Worm (Caenorhabditis elegans) whole organism, mixed stage, embryonic: ENCODE data around the gene B0393.9.

Experiments
- M03D4.4 ChIP-seq: sonication (generic microtip); optimal IDR thresholded peaks from 2 replicates; lab custom pipeline; 2017; ENCODE audit warnings: mild to moderate bottlenecking, missing genetic modification characterization, missing compliant biosample characterization
- blmp-1 ChIP-seq: fragments of 150-350 bp; optimal IDR thresholded peaks from 2 replicates; lab custom pipeline; 2014; ENCODE audit warnings: missing biosample characterization, missing genetic modification characterization
- elt-3 ChIP-seq: fragments of 150-350 bp; optimal IDR thresholded peaks from 2 replicates; lab custom pipeline; 2014; ENCODE audit warnings: missing biosample characterization, missing genetic modification characterization
- hlh-1 ChIP-seq: fragments of 150-350 bp; optimal IDR thresholded peaks from 2 replicates; lab custom pipeline; 2014; ENCODE audit warnings: missing biosample characterization, missing genetic modification reagents, missing genetic modification characterization
- lin-13 ChIP-seq: fragments of 150-350 bp; optimal IDR thresholded peaks from 2 replicates; lab custom pipeline; 2014; ENCODE audit warnings: missing biosample characterization, missing genetic modification characterization
- lsy-2 ChIP-seq: fragments of 150-350 bp; optimal IDR thresholded peaks from 2 replicates; lab custom pipeline; 2014; ENCODE audit warnings: missing biosample characterization, missing genetic modification characterization
- mep-1 ChIP-seq: fragments of 150-350 bp; optimal IDR thresholded peaks from 2 replicates; lab custom pipeline; 2017; ENCODE audit warnings: missing biosample characterization, missing genetic modification reagents, missing genetic modification characterization, inconsistent platforms
- nhr-237 ChIP-seq: fragments of 150-350 bp; optimal IDR thresholded peaks from 2 replicates; lab custom pipeline; 2014; ENCODE audit warnings: missing biosample characterization, missing genetic modification characterization
- unc-39 ChIP-seq: fragments of 150-350 bp; optimal IDR thresholded peaks from 2 replicates; lab custom pipeline; 2014; ENCODE audit warnings: missing biosample characterization, missing genetic modification characterization
- zip-8 ChIP-seq: fragments of 150-350 bp; optimal IDR thresholded peaks from 2 replicates; lab custom pipeline; 2014; ENCODE audit warnings: missing biosample characterization, missing genetic modification characterization

DNA sequence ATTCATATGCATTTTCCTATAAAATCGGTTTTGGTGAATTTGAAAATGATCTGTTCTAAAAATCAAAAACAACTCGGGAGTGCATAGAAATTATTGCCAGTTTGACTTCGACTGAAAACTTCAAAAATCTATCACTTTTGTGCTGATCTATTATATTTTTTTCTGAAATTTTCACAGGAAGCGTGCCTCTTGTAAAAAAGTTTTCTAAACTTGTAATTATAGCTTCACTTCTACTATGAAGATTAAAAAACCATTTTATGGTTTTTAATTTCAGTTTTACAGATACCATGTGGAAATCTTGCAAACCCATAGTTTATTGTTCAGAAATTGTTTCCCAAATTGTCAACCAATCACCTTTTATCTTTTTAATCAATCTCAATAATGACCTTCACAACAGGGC, 45.9 kb downstream of the B0393.9 start, which contains the start of gene F17C8.9:
- TF ChIP-seq M03D4.4 (tag; lab: Kevin White, UChicago) (no peak), unc-39 (tag; lab: Kevin White, UChicago) (no peak), lsy-2 (tag; lab: Kevin White, UChicago) (no peak), nhr-237 (tag; lab: Kevin White, UChicago) (no peak), mep-1 (tag; lab: Kevin White, UChicago) (no peak), lin-13 (tag; lab: Kevin White, UChicago) (no peak), zip-8 (tag; lab: Kevin White, UChicago) (no peak), elt-3 (tag; lab: Kevin White, UChicago) (no peak), blmp-1 (no peak), hlh-1 (tag; lab: Kevin White, UChicago) (no peak)
